Fruit fly (Drosophila melanogaster) whole organism: ENCODE data around the gene dj.

Experiments
- CG8478 ChIP-seq: fragments of >200 bp; optimal IDR thresholded peaks from 2 replicates; lab custom pipeline; 2018; ENCODE audit warnings: inconsistent platforms
- Dll ChIP-seq: fragments of >200 bp; optimal IDR thresholded peaks from 2 replicates; lab custom pipeline; 2017
- EcR ChIP-seq, 2 experiments: fragments of >200 bp; optimal IDR thresholded peaks; 2 replicates each; lab custom pipeline; 2017; ENCODE audit warnings: missing biosample characterization in 2 of 2, missing genetic modification characterization in 2 of 2, missing genetic modification reagents in 2 of 2
- pan ChIP-seq: fragments of >200 bp; optimal IDR thresholded peaks from 2 replicates; lab custom pipeline; 2017
- psq ChIP-seq: fragments of >200 bp; optimal IDR thresholded peaks from 2 replicates; lab custom pipeline; 2017
- usp ChIP-seq: fragments of >200 bp; optimal IDR thresholded peaks from 2 replicates; lab custom pipeline; 2017; ENCODE audit warnings: missing biosample characterization, missing genetic modification characterization, mixed read lengths

dm6 chr3R:7102853-7103833, 44.0 kb downstream of the dj start:
- TF ChIP-seq pan (lab: Kevin White, UChicago): no peak
- no peak for TF ChIP-seq CG8478 (lab: Kevin White, UChicago)
- no peak for TF ChIP-seq psq (lab: Kevin White, UChicago)
- no peak for TF ChIP-seq usp (GFP tag; lab: Kevin White, UChicago)
- TF ChIP-seq Dll: no peak
- no peak for TF ChIP-seq EcR (GFP tag; optimal IDR thresholded peaks at IDR 0.05; lab: Kevin White, UChicago)
